Fruit fly (Drosophila melanogaster): ENCODE results near the gene SclB.

Gene SclB

DNA sequence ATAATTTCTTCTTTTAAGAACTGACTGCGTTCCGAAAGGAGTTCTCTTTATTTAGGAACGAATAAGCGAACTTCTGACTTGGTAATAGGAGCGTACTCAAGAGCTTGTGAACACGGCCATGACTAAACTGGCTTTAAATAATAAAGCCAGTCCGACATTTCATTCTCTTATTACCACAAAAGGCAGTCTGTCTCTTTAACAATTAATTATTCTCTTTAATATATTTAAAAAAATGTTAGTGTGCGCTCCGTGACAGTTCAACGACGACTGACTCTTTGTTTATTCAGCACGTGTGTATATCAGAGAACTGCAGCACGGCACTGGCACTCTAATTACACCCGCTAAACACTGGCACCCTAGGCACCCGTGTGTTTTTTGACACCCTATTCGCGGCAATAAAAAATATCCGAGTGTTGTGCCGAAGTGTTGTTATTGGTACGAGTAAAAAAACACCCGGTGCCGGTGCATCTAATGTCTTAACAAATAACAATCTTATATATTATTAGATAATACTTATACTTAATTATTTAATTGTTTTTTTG, 20.8 kb downstream of the SclB start, which contains the start of gene CG31809:
Gene CG31809, minus strand, starts transcription at position 249 of the 542 bp plus-strand sequence.
- TF ChIP-seq OdsH (GFP tag; optimal IDR thresholded peaks at IDR 0.05) = no peak
- TF ChIP-seq Myc (optimal IDR thresholded peaks at IDR 0.05) = no peak
- no peak for TF ChIP-seq ey (GFP tag; optimal IDR thresholded peaks at IDR 0.05)
- TF ChIP-seq dmrt93B (GFP tag; optimal IDR thresholded peaks at IDR 0.05) = no peak
- no peak for TF ChIP-seq Hr83 (GFP tag; optimal IDR thresholded peaks at IDR 0.05; ENCODE audit: poor library complexity, severe bottlenecking)
- peak; percentile 14 for TF ChIP-seq CrebA (GFP tag; optimal IDR thresholded peaks at IDR 0.05; ENCODE audit: borderline replicate concordance)

DNA sequence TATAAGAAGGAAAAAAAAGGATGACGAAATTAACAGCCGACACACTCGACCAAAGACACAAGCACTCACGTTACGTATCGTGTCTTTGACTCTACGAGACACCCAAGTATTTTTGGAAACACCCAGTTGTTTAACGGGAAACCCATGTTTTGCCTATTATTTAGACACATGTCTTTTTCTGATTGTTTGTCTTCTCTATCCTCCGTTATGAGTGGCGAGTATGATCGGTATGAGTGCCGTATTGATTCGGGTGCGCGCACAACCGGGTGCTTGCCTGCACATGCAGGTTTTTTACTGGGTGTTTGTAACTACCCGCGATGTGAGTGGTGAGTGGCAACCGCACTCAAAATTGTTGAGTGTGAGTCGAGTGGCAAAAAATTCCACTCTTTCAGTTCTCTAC, 21.3 kb downstream of the SclB start:
- no peak for TF ChIP-seq psq (GFP tag; optimal IDR thresholded peaks at IDR 0.05)
- no peak for TF ChIP-seq N (GFP tag; optimal IDR thresholded peaks at IDR 0.05)
- no peak for TF ChIP-seq jim (GFP tag; optimal IDR thresholded peaks at IDR 0.05)
- TF ChIP-seq h (GFP tag; optimal IDR thresholded peaks at IDR 0.05) = no peak
- no peak for TF ChIP-seq Dfd (GFP tag; optimal IDR thresholded peaks at IDR 0.05)
- TF ChIP-seq HLH106 (tag; optimal IDR thresholded peaks at IDR 0.05) = no peak
- TF ChIP-seq pan (optimal IDR thresholded peaks at IDR 0.05) = no peak
- no peak for TF ChIP-seq Hr83 (GFP tag; optimal IDR thresholded peaks at IDR 0.05; ENCODE audit: poor library complexity, severe bottlenecking)
- no peak for TF ChIP-seq foxo (GFP tag; optimal IDR thresholded peaks at IDR 0.05)
- no peak for TF ChIP-seq Myc (optimal IDR thresholded peaks at IDR 0.05)
- TF ChIP-seq CrebA (GFP tag; optimal IDR thresholded peaks at IDR 0.05; ENCODE audit: borderline replicate concordance) = no peak
- TF ChIP-seq Abd-B (GFP tag; optimal IDR thresholded peaks at IDR 0.05) = no peak
- TF ChIP-seq Vsx2 (GFP tag; optimal IDR thresholded peaks at IDR 0.05; ENCODE audit: partially characterized antibody) = no peak
- TF ChIP-seq CG32264 (GFP tag; optimal IDR thresholded peaks at IDR 0.05) = no peak
- no peak for TF ChIP-seq woc (GFP tag; optimal IDR thresholded peaks at IDR 0.05)
- no peak for TF ChIP-seq usp (GFP tag; optimal IDR thresholded peaks at IDR 0.05)
- TF ChIP-seq sv (GFP tag; optimal IDR thresholded peaks at IDR 0.05) = no peak
- TF ChIP-seq br (GFP tag; optimal IDR thresholded peaks at IDR 0.05) = no peak
- no peak for TF ChIP-seq dl (GFP tag; optimal IDR thresholded peaks at IDR 0.05; ENCODE audit: insufficient read depth in 1 of 2, partially characterized antibody in 2 of 2)

DNA sequence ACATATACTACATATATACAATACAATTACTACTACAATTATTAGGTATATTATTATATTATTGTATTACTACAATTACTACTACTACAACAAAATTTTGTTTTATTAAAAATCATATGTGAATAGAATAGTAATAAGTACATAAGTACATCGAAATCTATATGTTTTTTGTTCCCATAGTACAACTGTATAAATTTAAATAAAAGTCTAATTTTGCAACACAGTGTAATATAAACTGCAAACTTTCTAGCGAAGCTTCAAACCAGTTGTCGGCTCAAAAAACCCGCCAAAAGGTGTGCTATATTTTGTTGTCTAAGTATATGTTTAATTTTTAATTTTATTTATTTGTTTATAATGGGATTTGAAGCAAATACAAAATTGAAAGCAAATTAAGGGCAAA, 21.8 kb downstream of the SclB start:
- TF ChIP-seq jim (GFP tag; optimal IDR thresholded peaks at IDR 0.05) = no peak
- TF ChIP-seq Mio (GFP tag; optimal IDR thresholded peaks at IDR 0.05) = no peak
- no peak for TF ChIP-seq lola (GFP tag; optimal IDR thresholded peaks at IDR 0.05)
- peak; percentile 39 for TF ChIP-seq Myc (optimal IDR thresholded peaks at IDR 0.05)

DNA sequence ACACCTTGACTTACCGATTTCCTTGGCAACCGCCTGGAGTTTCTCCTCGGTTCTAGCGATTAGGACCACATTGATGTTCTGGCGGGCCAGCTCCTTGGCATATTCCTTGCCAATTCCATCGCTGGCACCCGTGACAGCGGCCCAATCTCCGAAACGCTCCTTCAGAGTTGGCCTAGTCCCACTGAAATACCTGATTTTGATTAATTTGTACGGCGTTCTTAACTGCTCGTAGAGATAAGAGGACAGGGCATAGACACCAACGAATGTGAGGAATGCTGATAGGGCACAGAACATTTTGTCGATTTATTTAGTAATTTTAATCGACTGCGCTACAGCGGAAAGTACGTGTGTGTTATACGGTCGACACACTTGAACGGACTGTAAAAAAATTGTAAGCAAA, 23.4 kb downstream of the SclB start, which contains the start of gene CG6012:
Gene CG6012, minus strand, starts transcription at position 364 of the 400 bp plus-strand sequence.
- TF ChIP-seq dsf (GFP tag; optimal IDR thresholded peaks at IDR 0.05; ENCODE audit: borderline replicate concordance) = no peak
- TF ChIP-seq HLH106 (tag; optimal IDR thresholded peaks at IDR 0.05) = no peak
- TF ChIP-seq pan (optimal IDR thresholded peaks at IDR 0.05) = no peak
- no peak for TF ChIP-seq Abd-B (GFP tag; optimal IDR thresholded peaks at IDR 0.05)
- no peak for TF ChIP-seq sage (GFP tag; optimal IDR thresholded peaks at IDR 0.05)
- no peak for TF ChIP-seq Vsx2 (GFP tag; optimal IDR thresholded peaks at IDR 0.05; ENCODE audit: partially characterized antibody)
- no peak for TF ChIP-seq jim (GFP tag; optimal IDR thresholded peaks at IDR 0.05)
- no peak for TF ChIP-seq Dfd (GFP tag; optimal IDR thresholded peaks at IDR 0.05)
- no peak for TF ChIP-seq Rel (GFP tag; optimal IDR thresholded peaks at IDR 0.05)
- TF ChIP-seq Rel (tag; optimal IDR thresholded peaks at IDR 0.05) = no peak
- TF ChIP-seq CrebA (GFP tag; optimal IDR thresholded peaks at IDR 0.05; ENCODE audit: borderline replicate concordance) = no peak

DNA sequence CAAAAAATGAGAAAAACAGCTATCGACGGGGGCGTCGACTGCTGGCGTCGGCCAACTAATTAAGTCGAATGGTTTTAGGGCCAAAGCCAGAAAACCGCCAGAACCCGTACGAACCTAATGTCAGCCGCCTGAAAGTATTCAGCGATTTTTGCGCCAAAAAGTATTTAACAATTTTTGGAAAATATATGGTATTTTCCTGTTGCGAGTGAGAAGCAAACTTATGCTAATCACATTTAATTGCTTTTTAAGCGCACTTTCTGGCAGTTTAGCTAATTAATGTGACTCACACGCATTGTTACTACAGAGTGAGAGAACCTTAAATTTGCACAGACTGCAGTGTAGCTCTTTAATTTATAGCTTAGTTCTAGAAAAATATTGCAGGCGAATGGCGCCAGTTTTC, 24.8 kb downstream of the SclB start:
- TF ChIP-seq foxo (GFP tag; optimal IDR thresholded peaks at IDR 0.05) (no peak), lola (GFP tag; optimal IDR thresholded peaks at IDR 0.05) (no peak), Rel (GFP tag; optimal IDR thresholded peaks at IDR 0.05) (no peak), Rel (tag; optimal IDR thresholded peaks at IDR 0.05) (peak; percentile 76), Myc (optimal IDR thresholded peaks at IDR 0.05) (peak; percentile 65)

DNA sequence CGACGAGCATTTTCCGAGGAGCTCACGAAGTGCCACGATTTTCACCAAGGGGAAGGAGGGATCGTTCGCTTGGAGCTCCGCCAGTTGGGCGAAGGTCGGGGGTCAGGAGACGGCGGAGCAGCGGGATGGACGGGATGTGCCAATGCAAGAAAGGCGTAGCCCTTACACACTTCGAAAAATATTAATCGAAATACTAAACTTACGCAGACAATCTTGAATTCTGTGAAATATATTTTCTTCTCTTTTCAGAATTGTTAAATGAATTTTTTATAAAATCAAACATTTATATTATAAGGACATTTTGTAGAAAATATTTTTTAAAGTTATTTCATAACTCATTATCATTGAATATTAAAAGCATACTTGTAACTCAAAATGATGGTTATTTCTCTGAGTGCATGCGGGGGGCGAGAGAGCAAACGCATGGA, 31.1 kb downstream of the SclB start:
- TF ChIP-seq dmrt93B (GFP tag; optimal IDR thresholded peaks at IDR 0.05) (no peak), brk (GFP tag; optimal IDR thresholded peaks at IDR 0.05) (no peak), Hnf4 (GFP tag; optimal IDR thresholded peaks at IDR 0.05) (no peak), Dfd (GFP tag; optimal IDR thresholded peaks at IDR 0.05) (no peak), sv (GFP tag; optimal IDR thresholded peaks at IDR 0.05) (no peak), Mio (GFP tag; optimal IDR thresholded peaks at IDR 0.05) (no peak)

Data from whole organism, wandering third instar larva.